Worm (Caenorhabditis elegans) whole organism, L2 larva: ENCODE measurements around the gene cka-2.

Experiments
- ZK546.5 ChIP-seq: sonication (generic microtip); optimal IDR thresholded peaks from 2 replicates; lab custom pipeline; 2017; ENCODE audit warnings: missing biosample characterization, missing genetic modification characterization
- unc-39 ChIP-seq: fragments of 150-350 bp; optimal IDR thresholded peaks from 2 replicates; lab custom pipeline; 2014; ENCODE audit warnings: missing biosample characterization, missing genetic modification characterization

ce11 chrX:4246867-4247591, 38.9 kb upstream of the cka-2 start, which contains the start of gene F48D6.4:
- TF ChIP-seq unc-39 (tag; lab: Kevin White, UChicago), result no peak
- no peak for TF ChIP-seq ZK546.5 (tag; lab: Kevin White, UChicago)
